Worm (Caenorhabditis elegans) whole organism, L4 larva: ENCODE results near the gene bus-4.

Experiments
- D1046.2 ChIP-seq: fragments of 200-800 bp; sonication (Bioruptor generic); IDR thresholded peaks from 2 replicates; pipeline ENCODE4 v1.3.6; 2022; ENCODE audit warnings: missing genetic modification characterization, missing compliant biosample characterization
- T26A8.4 ChIP-seq: fragments of 200-800 bp; sonication (Bioruptor generic); IDR thresholded peaks from 2 replicates; pipeline ENCODE4 v1.3.6; 2022; ENCODE audit warnings: missing genetic modification characterization, missing compliant biosample characterization
- Y105C5A.15 ChIP-seq: fragments of 200-800 bp; sonication (Bioruptor generic); IDR thresholded peaks from 2 replicates; pipeline ENCODE4 v1.3.6; 2022; ENCODE audit warnings: missing genetic modification characterization, missing compliant biosample characterization
- Y48G9A.11 ChIP-seq: fragments of 200-800 bp; sonication (Bioruptor generic); IDR thresholded peaks from 2 replicates; pipeline ENCODE4 v1.3.6; 2022; ENCODE audit warnings: missing genetic modification reagents, missing genetic modification characterization, missing compliant biosample characterization
- ZK337.2 ChIP-seq: fragments of 200-800 bp; sonication (Bioruptor generic); IDR thresholded peaks from 2 replicates; pipeline ENCODE4 v1.3.6; 2022; ENCODE audit warnings: missing genetic modification reagents, missing genetic modification characterization, missing compliant biosample characterization
- ama-1 ChIP-seq: fragments of 150-350 bp; optimal IDR thresholded peaks from 2 replicates; lab custom pipeline; 2014; ENCODE audit warnings: inconsistent platforms, mixed read lengths
- arid-1 ChIP-seq: fragments of 200-800 bp; sonication (Bioruptor generic); conservative IDR thresholded peaks from 2 replicates; pipeline ENCODE4 v1.3.6; 2022; ENCODE audit warnings: missing genetic modification reagents, missing genetic modification characterization, missing compliant biosample characterization
- ceh-28 ChIP-seq: fragments of 150-350 bp; optimal IDR thresholded peaks from 2 replicates; lab custom pipeline; 2014; ENCODE audit warnings: missing biosample characterization, missing genetic modification reagents, missing genetic modification characterization
- ceh-32 ChIP-seq: sonication (generic microtip); optimal IDR thresholded peaks from 2 replicates; lab custom pipeline; 2016; ENCODE audit warnings: mild to moderate bottlenecking, missing genetic modification characterization, missing compliant biosample characterization; ENCODE audit not compliant: poor library complexity
- daf-12 ChIP-seq: fragments of 150-350 bp; optimal IDR thresholded peaks from 2 replicates; lab custom pipeline; 2014; ENCODE audit warnings: missing biosample characterization, missing genetic modification reagents, missing genetic modification characterization
- dmd-6 ChIP-seq: fragments of 200-800 bp; sonication (Bioruptor generic); IDR thresholded peaks from 2 replicates; pipeline ENCODE4 v1.3.6; 2022; ENCODE audit warnings: missing genetic modification reagents, missing genetic modification characterization, missing compliant biosample characterization
- dmd-9 ChIP-seq: fragments of 200-800 bp; sonication (Bioruptor generic); IDR thresholded peaks from 2 replicates; pipeline ENCODE4 v1.3.6; 2022; ENCODE audit warnings: missing genetic modification reagents, missing genetic modification characterization, missing compliant biosample characterization
- dpl-1 ChIP-seq: fragments of 150-350 bp; optimal IDR thresholded peaks from 2 replicates; lab custom pipeline; 2014; ENCODE audit warnings: missing biosample characterization, missing genetic modification reagents, missing genetic modification characterization
- duxl-1 ChIP-seq: sonication (generic microtip); optimal IDR thresholded peaks from 2 replicates; lab custom pipeline; 2016; ENCODE audit warnings: mild to moderate bottlenecking, missing genetic modification characterization, moderate library complexity, missing compliant biosample characterization; ENCODE audit not compliant: poor library complexity
- fkh-10 ChIP-seq: fragments of 150-350 bp; optimal IDR thresholded peaks from 2 replicates; lab custom pipeline; 2014; ENCODE audit warnings: missing biosample characterization, missing genetic modification reagents, missing genetic modification characterization
- gei-8 ChIP-seq: fragments of 200-800 bp; sonication (Bioruptor generic); optimal IDR thresholded peaks from 2 replicates; lab custom pipeline; 2018; ENCODE audit warnings: mild to moderate bottlenecking, missing genetic modification characterization, missing compliant biosample characterization
- hmg-1.1 ChIP-seq: fragments of 200-800 bp; sonication (Bioruptor generic); IDR thresholded peaks from 2 replicates; pipeline ENCODE4 v1.3.6; 2022; ENCODE audit warnings: missing genetic modification reagents, missing genetic modification characterization, missing compliant biosample characterization
- lin-1 ChIP-seq: fragments of 200-800 bp; sonication (Bioruptor generic); IDR thresholded peaks from 2 replicates; pipeline ENCODE4 v1.3.6; 2022; ENCODE audit warnings: missing genetic modification reagents, missing genetic modification characterization, missing compliant biosample characterization
- lin-29 ChIP-seq: fragments of 200-800 bp; sonication (Bioruptor generic); IDR thresholded peaks from 2 replicates; pipeline ENCODE4 v1.3.6; 2022; ENCODE audit warnings: missing genetic modification reagents, missing genetic modification characterization, missing compliant biosample characterization
- lin-38 ChIP-seq: fragments of 200-800 bp; sonication (Bioruptor generic); IDR thresholded peaks from 2 replicates; pipeline ENCODE4 v1.3.6; 2022; ENCODE audit warnings: missing genetic modification reagents, missing genetic modification characterization, missing compliant biosample characterization
- lir-3 ChIP-seq: sonication (generic microtip); optimal IDR thresholded peaks from 2 replicates; lab custom pipeline; 2016; ENCODE audit warnings: mild to moderate bottlenecking, missing genetic modification characterization, missing compliant biosample characterization
- madf-5 ChIP-seq, 2 experiments: fragments of 200-800 bp; sonication (Bioruptor generic); IDR thresholded peaks; 2 replicates each; pipeline ENCODE4 v1.3.6; 2022; ENCODE audit warnings: missing compliant biosample characterization in 2 of 2, missing genetic modification characterization in 2 of 2
- madf-9 ChIP-seq: fragments of 200-800 bp; sonication (Bioruptor generic); conservative IDR thresholded peaks from 2 replicates; pipeline ENCODE4 v1.3.6; 2022; ENCODE audit warnings: missing genetic modification reagents, missing genetic modification characterization, missing compliant biosample characterization
- mdl-1 ChIP-seq, 2 experiments: fragments of 150-350 bp in 1 of 2; sonication (generic microtip) in 1 of 2; optimal IDR thresholded peaks; 2 replicates each; lab custom pipeline; 2014 to 2017; ENCODE audit warnings: missing biosample characterization in 2 of 2, missing genetic modification characterization in 2 of 2
- nhr-10 ChIP-seq: fragments of 150-350 bp; optimal IDR thresholded peaks from 2 replicates; lab custom pipeline; 2014; ENCODE audit warnings: missing biosample characterization, missing genetic modification characterization
- nhr-11 ChIP-seq: fragments of 150-350 bp; optimal IDR thresholded peaks from 2 replicates; lab custom pipeline; 2014; ENCODE audit warnings: missing biosample characterization, missing genetic modification characterization
- nhr-25 ChIP-seq: sonication (generic microtip); optimal IDR thresholded peaks from 2 replicates; lab custom pipeline; 2017; ENCODE audit warnings: missing genetic modification characterization, mild to moderate bottlenecking, missing compliant biosample characterization, antibody characterized with exemption, moderate library complexity, borderline replicate concordance; ENCODE audit not compliant: insufficient read depth
- nhr-28 ChIP-seq: fragments of 150-350 bp; optimal IDR thresholded peaks from 2 replicates; lab custom pipeline; 2014; ENCODE audit warnings: missing biosample characterization, missing genetic modification characterization
- nhr-6 ChIP-seq: fragments of 150-350 bp; optimal IDR thresholded peaks from 2 replicates; lab custom pipeline; 2014; ENCODE audit warnings: missing biosample characterization, missing genetic modification characterization
- nhr-76 ChIP-seq: fragments of 150-350 bp; optimal IDR thresholded peaks from 2 replicates; lab custom pipeline; 2014; ENCODE audit warnings: missing biosample characterization, missing genetic modification characterization
- php-3 ChIP-seq: fragments of 200-800 bp; sonication (Bioruptor generic); IDR thresholded peaks from 2 replicates; pipeline ENCODE4 v1.3.6; 2022; ENCODE audit warnings: missing genetic modification reagents, missing genetic modification characterization, missing compliant biosample characterization
- rbr-2 ChIP-seq: sonication (generic microtip); optimal IDR thresholded peaks from 2 replicates; lab custom pipeline; 2016; ENCODE audit warnings: missing genotype, missing genetic modification characterization, missing compliant biosample characterization
- sdz-12 ChIP-seq: fragments of 200-800 bp; sonication (Bioruptor generic); optimal IDR thresholded peaks from 2 replicates; lab custom pipeline; 2018; ENCODE audit warnings: mild to moderate bottlenecking, missing genetic modification characterization, missing compliant biosample characterization
- set-16 ChIP-seq: fragments of 200-800 bp; sonication (Bioruptor generic); IDR thresholded peaks from 2 replicates; pipeline ENCODE4 v1.3.6; 2022; ENCODE audit warnings: missing genetic modification reagents, missing genetic modification characterization, missing compliant biosample characterization
- skn-1 ChIP-seq: fragments of 150-350 bp; optimal IDR thresholded peaks from 2 replicates; lab custom pipeline; 2014; ENCODE audit warnings: missing biosample characterization, missing genetic modification characterization
- snpc-1.2 ChIP-seq: fragments of 200-800 bp; sonication (Bioruptor generic); IDR thresholded peaks from 2 replicates; pipeline ENCODE4 v1.3.6; 2022; ENCODE audit warnings: missing genetic modification reagents, missing genetic modification characterization, missing compliant biosample characterization
- spr-3 ChIP-seq: fragments of 200-800 bp; sonication (Bioruptor generic); optimal IDR thresholded peaks from 2 replicates; lab custom pipeline; 2018; ENCODE audit warnings: mild to moderate bottlenecking, missing genetic modification characterization, missing compliant biosample characterization
- tra-1 ChIP-seq: fragments of 200-800 bp; sonication (Bioruptor generic); IDR thresholded peaks from 2 replicates; pipeline ENCODE4 v1.3.6; 2022; ENCODE audit warnings: missing genetic modification reagents, missing genetic modification characterization, missing compliant biosample characterization
- zfp-3 ChIP-seq: fragments of 200-800 bp; sonication (Bioruptor generic); conservative IDR thresholded peaks from 2 replicates; pipeline ENCODE4 v1.3.6; 2022; ENCODE audit warnings: missing genetic modification reagents, missing genetic modification characterization, missing compliant biosample characterization

bus-4 gene

ce11 chrIV:4705182-4705581 is 17.1 kb downstream of the bus-4 start (continued):
- TF ChIP-seq nhr-6 (peak; percentile 50), daf-12 (no peak), nhr-28 (peak; percentile 86), hmg-1.1 (GFP tag; lab: Robert Waterston, UW) (peak; percentile 82), skn-1 (no peak), gei-8 (GFP tag; lab: Kevin White, UChicago) (no peak), Y105C5A.15 (no peak), spr-3 (GFP tag; lab: Kevin White, UChicago) (no peak), snpc-1.2 (GFP tag; lab: Robert Waterston, UW) (no peak), tra-1 (GFP tag; lab: Robert Waterston, UW) (no peak), dmd-9 (GFP tag; lab: Robert Waterston, UW) (0 out of 2 replicates have a peak, but pooled peaks have one; percentile 37), T26A8.4 (GFP tag; lab: Robert Waterston, UW) (no peak), nhr-11 (tag; lab: Kevin White, UChicago) (peak; percentile 62), nhr-25 (peak; percentile 42), dpl-1 (GFP tag; lab: Kevin White, UChicago) (peak; percentile 22), ZK337.2 (GFP tag; lab: Robert Waterston, UW) (no peak), ceh-28 (tag; lab: Kevin White, UChicago) (no peak), duxl-1 (tag; lab: Kevin White, UChicago) (no peak), lin-38 (peak; percentile 67), zfp-3 (GFP tag; lab: Robert Waterston, UW) (no peak), mdl-1 (tag; optimal IDR thresholded peaks at IDR 0.05; lab: Kevin White, UChicago) (peak in 1 of 2 experiments; percentile 56), madf-9 (no peak), D1046.2 (GFP tag; lab: Robert Waterston, UW) (0 out of 2 replicates have a peak, but pooled peaks have one; percentile 33), lir-3 (tag; lab: Kevin White, UChicago) (no peak), dmd-6 (GFP tag; lab: Robert Waterston, UW) (peak; percentile 70; the same call in 1 of the 2 replicates), fkh-10 (no peak)

DNA sequence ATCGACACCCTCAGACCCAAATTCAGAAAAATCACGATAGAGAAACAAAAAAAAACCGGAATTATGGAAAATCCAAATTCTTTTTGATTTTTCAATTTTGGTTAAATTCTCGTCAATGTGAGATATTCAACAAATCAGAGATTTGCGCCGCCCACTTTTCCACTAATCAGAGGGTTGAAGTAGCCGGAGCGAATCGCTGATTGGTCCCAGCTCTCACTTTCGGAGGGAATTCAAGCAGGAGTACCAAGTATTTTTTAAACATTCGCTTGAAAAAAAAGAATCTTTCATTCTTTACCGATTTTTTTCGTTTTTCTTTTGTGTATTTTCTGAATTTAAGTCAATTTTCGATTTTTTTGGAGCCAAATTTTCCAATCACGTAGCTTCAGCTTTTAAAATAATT is 17.9 kb downstream of the bus-4 start:
- TF ChIP-seq rbr-2 (no peak), php-3 (no peak), daf-12 (no peak), lin-29 (GFP tag; lab: Robert Waterston, UW) (no peak), sdz-12 (GFP tag; lab: Kevin White, UChicago) (no peak), nhr-76 (tag; lab: Kevin White, UChicago) (no peak), nhr-10 (tag; lab: Kevin White, UChicago) (no peak), ceh-32 (tag; lab: Kevin White, UChicago) (no peak)

DNA sequence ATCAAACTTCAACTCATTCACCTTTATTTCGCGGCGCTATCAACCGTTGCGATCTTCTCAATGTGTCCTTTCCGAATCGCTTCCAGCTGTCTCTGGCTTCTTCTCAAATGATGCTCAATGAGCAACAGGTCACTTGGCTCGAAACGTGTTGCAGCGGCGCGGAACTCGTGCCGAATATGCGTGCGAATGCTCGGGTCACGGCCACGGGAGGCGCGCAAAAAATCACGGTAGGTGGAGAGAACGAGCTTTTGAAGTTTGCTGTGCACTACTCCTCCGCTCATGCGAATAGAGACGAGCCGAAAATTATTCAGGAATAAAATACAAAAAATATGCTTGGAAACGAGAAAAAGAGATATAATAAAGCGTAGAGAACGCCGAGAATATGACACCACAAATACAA is 22.4 kb downstream of the bus-4 start, which contains the start of gene cif-1:
Gene cif-1, minus strand, starts transcription at position 297 of the 400 bp plus-strand sequence.
- no peak for TF ChIP-seq ama-1 (lab: Kevin White, UChicago)
- TF ChIP-seq dmd-9 (GFP tag; lab: Robert Waterston, UW), result no peak
- 0 out of 2 replicates have a peak, but pooled peaks have one; percentile 8 for TF ChIP-seq lin-38
- 0 out of 4 replicates have a peak, but pooled peaks of 1 of the 2 experiments have one; percentile 3 for TF ChIP-seq madf-5 (GFP tag; IDR thresholded peaks at IDR 0.05; lab: Robert Waterston, UW)
- TF ChIP-seq set-16 (GFP tag; lab: Robert Waterston, UW), result peak; percentile 61
- no peak for TF ChIP-seq lin-1
- TF ChIP-seq arid-1 (GFP tag; lab: Robert Waterston, UW), result 0 out of 2 replicates have a peak, but pooled peaks have one; percentile 16
- no peak for TF ChIP-seq Y48G9A.11 (GFP tag; lab: Robert Waterston, UW)
